Worm (Caenorhabditis elegans) whole organism, mixed stage, embryonic: ENCODE measurements around the gene T09B9.4.

ENCODE experiments used
- ceh-43 ChIP-seq: fragments of 200-800 bp; sonication (Bioruptor generic); optimal IDR thresholded peaks from 2 replicates; lab custom pipeline; 2018; ENCODE audit warnings: mild to moderate bottlenecking, missing genetic modification characterization, moderate library complexity, missing compliant biosample characterization
- ces-1 ChIP-seq: fragments of 150-350 bp; optimal IDR thresholded peaks from 2 replicates; lab custom pipeline; 2014; ENCODE audit warnings: missing biosample characterization, missing genetic modification reagents, missing genetic modification characterization
- elt-3 ChIP-seq: fragments of 150-350 bp; optimal IDR thresholded peaks from 2 replicates; lab custom pipeline; 2014; ENCODE audit warnings: missing biosample characterization, missing genetic modification characterization
- ham-2 ChIP-seq: fragments of 200-800 bp; sonication (Bioruptor generic); optimal IDR thresholded peaks from 2 replicates; lab custom pipeline; 2018; ENCODE audit warnings: mild to moderate bottlenecking, missing genetic modification characterization, missing compliant biosample characterization
- hlh-1 ChIP-seq: fragments of 150-350 bp; optimal IDR thresholded peaks from 2 replicates; lab custom pipeline; 2014; ENCODE audit warnings: missing biosample characterization, missing genetic modification reagents, missing genetic modification characterization
- lin-13 ChIP-seq: fragments of 150-350 bp; optimal IDR thresholded peaks from 2 replicates; lab custom pipeline; 2014; ENCODE audit warnings: missing biosample characterization, missing genetic modification characterization
- nhr-12 ChIP-seq: fragments of 150-350 bp; optimal IDR thresholded peaks from 2 replicates; lab custom pipeline; 2014; ENCODE audit warnings: missing biosample characterization, missing genetic modification characterization
- nhr-237 ChIP-seq: fragments of 150-350 bp; optimal IDR thresholded peaks from 2 replicates; lab custom pipeline; 2014; ENCODE audit warnings: missing biosample characterization, missing genetic modification characterization
- nhr-28 ChIP-seq: fragments of 150-350 bp; optimal IDR thresholded peaks from 2 replicates; lab custom pipeline; 2014; ENCODE audit warnings: missing biosample characterization, missing genetic modification characterization
- snpc-4 ChIP-seq: fragments of 150-350 bp; optimal IDR thresholded peaks from 2 replicates; lab custom pipeline; 2014; ENCODE audit warnings: missing biosample characterization, missing genetic modification characterization
- sptf-1 ChIP-seq: sonication (generic microtip); optimal IDR thresholded peaks from 2 replicates; lab custom pipeline; 2017; ENCODE audit warnings: mild to moderate bottlenecking, missing genetic modification characterization, moderate library complexity, missing compliant biosample characterization
- ztf-11 ChIP-seq: fragments of 150-350 bp; optimal IDR thresholded peaks from 2 replicates; lab custom pipeline; 2014; ENCODE audit warnings: missing biosample characterization, missing genetic modification characterization

DNA sequence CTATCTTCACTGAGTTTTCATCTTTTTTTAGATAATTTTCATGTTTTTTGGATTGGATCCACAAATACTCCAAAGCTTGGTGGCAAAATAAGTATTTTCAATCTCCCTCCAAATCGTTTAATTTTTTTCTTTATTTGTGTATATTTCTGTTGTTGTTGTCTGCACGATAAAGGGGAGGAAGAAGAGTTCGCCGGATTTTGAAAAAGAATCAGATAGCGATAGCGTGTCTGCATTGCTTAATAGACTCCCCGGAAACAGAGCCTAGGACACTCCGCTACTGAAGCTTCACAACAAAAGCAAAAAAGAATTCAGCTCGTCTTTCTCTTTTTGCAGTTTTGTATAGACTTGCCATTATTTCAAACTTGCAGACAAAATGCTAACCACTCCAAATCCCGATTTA, 3.3 kb upstream of the T09B9.4 start, which contains the start of gene T09B9.5:
- TF ChIP-seq nhr-28 (tag; lab: Kevin White, UChicago), result no peak
- TF ChIP-seq ham-2 (GFP tag; lab: Kevin White, UChicago), result no peak
- TF ChIP-seq snpc-4 (tag; lab: Kevin White, UChicago), result no peak
- TF ChIP-seq elt-3 (tag; lab: Kevin White, UChicago), result no peak
- no peak for TF ChIP-seq nhr-237
- TF ChIP-seq ces-1 (GFP tag; lab: Kevin White, UChicago), result no peak
- no peak for TF ChIP-seq sptf-1 (tag; lab: Kevin White, UChicago)
- TF ChIP-seq lin-13 (tag; lab: Kevin White, UChicago), result no peak
- no peak for TF ChIP-seq ztf-11 (tag; lab: Kevin White, UChicago)
- TF ChIP-seq ceh-43 (GFP tag; lab: Kevin White, UChicago), result no peak
- no peak for TF ChIP-seq hlh-1 (tag; lab: Kevin White, UChicago)
- no peak for TF ChIP-seq nhr-12 (tag; lab: Kevin White, UChicago)
